Worm (Caenorhabditis elegans) whole organism, midembryonic: ENCODE data around the gene rpl-16.
A peak's percentile ranks its signal among the peaks of the same experiment; 100 is the strongest.

ENCODE experiments used
- T22C8.4 ChIP-seq: fragments of 200-800 bp; sonication (Bioruptor generic); IDR thresholded peaks from 2 replicates; pipeline ENCODE4 v1.3.6; 2022; ENCODE audit warnings: missing genetic modification characterization, missing compliant biosample characterization
- cog-1 ChIP-seq: sonication (generic microtip); optimal IDR thresholded peaks from 2 replicates; lab custom pipeline; 2016; ENCODE audit warnings: missing genetic modification characterization, missing compliant biosample characterization
- flt-1 ChIP-seq: fragments of 200-800 bp; sonication (Bioruptor generic); IDR thresholded peaks from 2 replicates; pipeline ENCODE4 v1.3.6; 2022; ENCODE audit warnings: missing genetic modification characterization, missing compliant biosample characterization
- klf-2 ChIP-seq: fragments of 200-800 bp; sonication (Bioruptor generic); conservative IDR thresholded peaks from 2 replicates; pipeline ENCODE4 v1.3.6; 2022; ENCODE audit warnings: missing genetic modification reagents, missing genetic modification characterization, missing compliant biosample characterization
- med-1 ChIP-seq: sonication (generic microtip); optimal IDR thresholded peaks from 2 replicates; lab custom pipeline; 2017; ENCODE audit warnings: missing genetic modification characterization, mild to moderate bottlenecking, missing compliant biosample characterization, antibody characterized with exemption, missing genetic modification reagents; ENCODE audit not compliant: insufficient read depth
- ref-1 ChIP-seq: fragments of 200-800 bp; sonication (Bioruptor generic); conservative IDR thresholded peaks from 2 replicates; pipeline ENCODE4 v1.3.6; 2022; ENCODE audit warnings: missing genetic modification reagents, missing genetic modification characterization, missing compliant biosample characterization
- tab-1 ChIP-seq: fragments of 200-800 bp; sonication (Bioruptor generic); IDR thresholded peaks from 2 replicates; pipeline ENCODE4 v1.3.6; 2022; ENCODE audit warnings: missing genetic modification characterization, missing compliant biosample characterization
- ztf-23 ChIP-seq: fragments of 200-800 bp; sonication (Bioruptor generic); IDR thresholded peaks from 2 replicates; pipeline ENCODE4 v1.3.6; 2022; ENCODE audit warnings: missing genetic modification reagents, missing genetic modification characterization, missing compliant biosample characterization
- ztf-29 ChIP-seq: fragments of 200-800 bp; sonication (Bioruptor generic); IDR thresholded peaks from 2 replicates; pipeline ENCODE4 v1.3.6; 2022; ENCODE audit warnings: missing genetic modification reagents, missing genetic modification characterization, missing compliant biosample characterization

rpl-16 gene

DNA sequence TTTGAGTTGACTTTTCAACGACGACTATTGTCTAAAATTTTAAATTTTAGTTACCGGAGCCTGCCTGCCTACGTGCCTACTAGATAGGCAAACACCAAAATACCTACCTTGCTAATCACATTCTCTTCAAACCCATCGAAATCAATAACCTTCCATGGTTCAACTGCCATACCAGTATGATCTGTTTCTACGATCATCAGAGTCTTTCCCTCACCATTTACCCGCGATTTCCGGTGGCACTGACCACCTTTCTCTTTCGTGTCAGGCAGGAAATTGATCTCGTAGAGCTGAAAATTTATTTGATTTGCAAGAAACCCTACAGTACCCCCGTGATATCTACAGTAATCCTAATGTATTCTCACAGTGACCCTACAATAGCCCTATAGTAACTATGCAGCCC lies 18.4 kb downstream of the rpl-16 start:
- TF ChIP-seq med-1 (GFP tag; lab: Kevin White, UChicago), result no peak

DNA sequence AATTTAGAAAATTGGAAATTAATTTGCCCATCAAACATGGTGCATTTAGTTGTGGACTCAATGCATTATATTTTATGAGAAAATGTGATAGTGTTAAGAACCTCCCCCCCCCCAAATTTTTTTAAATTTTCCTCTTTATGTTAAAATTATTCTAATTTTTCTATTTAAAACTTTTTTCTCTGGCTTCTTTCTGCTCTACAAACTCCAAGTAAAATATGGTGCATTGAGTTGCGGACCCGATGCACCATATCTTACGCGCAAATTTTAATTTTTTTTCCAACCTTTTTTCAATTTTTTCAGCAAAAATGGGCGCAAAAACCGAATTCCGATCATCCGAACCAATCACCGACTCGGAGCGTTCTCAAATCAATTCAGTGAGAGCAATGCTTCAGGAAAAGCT lies 21.1 kb downstream of the rpl-16 start, which contains the start of gene C34C12.6:
Gene C34C12.6, plus strand, starts transcription at position 301 of the 400 bp plus-strand sequence.
- TF ChIP-seq klf-2 (no peak), tab-1 (GFP tag; lab: Robert Waterston, UW) (no peak), med-1 (GFP tag; lab: Kevin White, UChicago) (no peak), ztf-29 (GFP tag; lab: Robert Waterston, UW) (no peak), flt-1 (GFP tag; lab: Robert Waterston, UW) (no peak), ref-1 (GFP tag; lab: Robert Waterston, UW) (no peak), T22C8.4 (GFP tag; lab: Robert Waterston, UW) (no peak), cog-1 (no peak), ztf-23 (no peak)

ce11 chrIII:3480950-3481349 lies 22.5 kb downstream of the rpl-16 start:
- TF ChIP-seq T22C8.4 (GFP tag; lab: Robert Waterston, UW), result no peak
- TF ChIP-seq med-1 (GFP tag; lab: Kevin White, UChicago), result no peak
- no peak for TF ChIP-seq tab-1 (GFP tag; lab: Robert Waterston, UW)
- TF ChIP-seq ztf-23, result no peak
- TF ChIP-seq ref-1 (GFP tag; lab: Robert Waterston, UW), result no peak
- no peak for TF ChIP-seq flt-1 (GFP tag; lab: Robert Waterston, UW)
- TF ChIP-seq klf-2, result no peak
- TF ChIP-seq ztf-29 (GFP tag; lab: Robert Waterston, UW), result no peak
- TF ChIP-seq cog-1, result no peak

- TF ChIP-seq med-1 (GFP tag; lab: Kevin White, UChicago) (no peak), T22C8.4 (GFP tag; lab: Robert Waterston, UW) (no peak), ztf-23 (no peak), tab-1 (GFP tag; lab: Robert Waterston, UW) (no peak), cog-1 (no peak), flt-1 (GFP tag; lab: Robert Waterston, UW) (no peak), klf-2 (no peak), ztf-29 (GFP tag; lab: Robert Waterston, UW) (no peak), ref-1 (GFP tag; lab: Robert Waterston, UW) (no peak)
Measured at ce11 chrIII:3480236-3480635, 23.2 kb downstream of the rpl-16 start.

DNA sequence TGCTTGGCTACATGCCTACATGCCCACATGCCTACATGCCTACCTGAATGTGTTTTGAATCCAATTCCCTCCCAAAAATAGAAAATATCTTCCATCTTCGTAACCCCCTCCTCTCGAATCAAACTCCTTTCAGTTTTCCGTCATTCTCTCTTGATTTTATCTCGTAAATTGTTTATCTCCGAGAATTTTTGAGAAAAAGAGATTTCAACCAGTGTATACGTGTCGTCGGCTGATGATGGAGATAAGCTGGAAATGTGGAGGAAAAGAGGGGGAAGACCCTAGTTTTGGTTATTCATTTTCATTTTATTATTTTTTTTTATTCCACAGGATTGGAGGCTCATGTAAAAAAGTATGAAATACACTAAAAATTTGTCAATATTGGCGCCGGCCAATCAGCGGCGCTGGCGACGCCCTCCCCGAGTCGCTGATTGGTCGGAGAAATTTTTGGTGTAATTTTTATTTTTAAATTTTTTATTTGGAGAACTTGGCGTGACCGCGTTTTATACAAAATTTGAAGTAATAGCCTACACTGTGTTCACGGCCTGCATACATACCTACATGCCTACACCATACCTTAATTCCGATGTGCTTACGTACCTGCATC lies 24.5 kb downstream of the rpl-16 start:
- TF ChIP-seq ztf-23 (no peak), ref-1 (GFP tag; lab: Robert Waterston, UW) (no peak), T22C8.4 (GFP tag; lab: Robert Waterston, UW) (no peak), cog-1 (no peak), flt-1 (GFP tag; lab: Robert Waterston, UW) (no peak), ztf-29 (GFP tag; lab: Robert Waterston, UW) (no peak), med-1 (GFP tag; lab: Kevin White, UChicago) (no peak), klf-2 (no peak), tab-1 (GFP tag; lab: Robert Waterston, UW) (no peak)

ce11 chrIII:3477375-3477774 lies 26.0 kb downstream of the rpl-16 start:
- TF ChIP-seq T22C8.4 (GFP tag; lab: Robert Waterston, UW), result no peak
- no peak for TF ChIP-seq klf-2
- no peak for TF ChIP-seq flt-1 (GFP tag; lab: Robert Waterston, UW)
- no peak for TF ChIP-seq ztf-29 (GFP tag; lab: Robert Waterston, UW)
- TF ChIP-seq tab-1 (GFP tag; lab: Robert Waterston, UW), result no peak
- TF ChIP-seq ref-1 (GFP tag; lab: Robert Waterston, UW), result no peak
- TF ChIP-seq cog-1, result no peak
- no peak for TF ChIP-seq med-1 (GFP tag; lab: Kevin White, UChicago)
- TF ChIP-seq ztf-23, result no peak

DNA sequence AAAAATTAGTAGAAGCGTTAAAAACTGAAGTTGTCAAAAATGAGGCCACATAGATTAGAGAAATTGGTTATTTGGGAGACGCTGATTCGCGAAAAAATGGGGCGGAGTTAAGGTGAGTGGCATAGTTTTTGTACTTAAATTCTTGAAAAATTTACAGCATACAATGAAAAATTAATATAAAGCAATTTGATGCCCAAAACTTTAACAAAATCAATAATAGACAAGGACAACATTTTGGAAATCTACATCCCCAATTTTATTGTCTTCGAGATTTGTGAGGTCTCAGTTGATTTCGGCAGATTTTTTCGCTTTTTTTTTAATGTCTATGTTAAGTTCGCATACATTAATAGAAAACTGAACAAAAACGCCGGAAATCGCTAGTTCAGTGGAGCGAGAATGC lies 27.2 kb downstream of the rpl-16 start:
- TF ChIP-seq klf-2 (peak; percentile 56; the same call in 1 of the 2 replicates), tab-1 (GFP tag; lab: Robert Waterston, UW) (no peak), ztf-23 (no peak), T22C8.4 (GFP tag; lab: Robert Waterston, UW) (no peak), ztf-29 (GFP tag; lab: Robert Waterston, UW) (no peak), flt-1 (GFP tag; lab: Robert Waterston, UW) (0 out of 2 replicates have a peak, but pooled peaks have one; percentile 29), med-1 (GFP tag; lab: Kevin White, UChicago) (no peak), cog-1 (peak; percentile 66), ref-1 (GFP tag; lab: Robert Waterston, UW) (no peak)

- no peak for TF ChIP-seq med-1 (GFP tag; lab: Kevin White, UChicago)
- TF ChIP-seq ztf-29 (GFP tag; lab: Robert Waterston, UW), result no peak
Measured at ce11 chrIII:3475497-3475896, 27.9 kb downstream of the rpl-16 start, which contains the start of gene C34C12.9. Gene C34C12.9, minus strand, starts transcription at chrIII:3475512.

ce11 chrIII:3475014-3475413 lies 28.4 kb downstream of the rpl-16 start:
- TF ChIP-seq ztf-23 (no peak), med-1 (GFP tag; lab: Kevin White, UChicago) (no peak), ref-1 (GFP tag; lab: Robert Waterston, UW) (no peak), flt-1 (GFP tag; lab: Robert Waterston, UW) (no peak), T22C8.4 (GFP tag; lab: Robert Waterston, UW) (no peak), klf-2 (no peak), cog-1 (no peak), tab-1 (GFP tag; lab: Robert Waterston, UW) (no peak), ztf-29 (GFP tag; lab: Robert Waterston, UW) (no peak)
